Worm (Caenorhabditis elegans) whole organism, L1 larva: ENCODE measurements around the gene catp-8.

Experiments used
- C16A3.4 ChIP-seq: fragments of 150-350 bp; optimal IDR thresholded peaks from 2 replicates; lab custom pipeline; 2014; ENCODE audit warnings: missing biosample characterization, missing genetic modification characterization
- C34B4.2 ChIP-seq: sonication (generic microtip); optimal IDR thresholded peaks from 2 replicates; lab custom pipeline; 2017; ENCODE audit warnings: mild to moderate bottlenecking, missing genetic modification characterization, missing compliant biosample characterization
- F16B12.6 ChIP-seq: fragments of 150-350 bp; optimal IDR thresholded peaks from 2 replicates; lab custom pipeline; 2014; ENCODE audit warnings: missing biosample characterization, missing genetic modification characterization
- aha-1 ChIP-seq: fragments of 150-350 bp; optimal IDR thresholded peaks from 2 replicates; lab custom pipeline; 2014; ENCODE audit warnings: missing biosample characterization, missing genetic modification characterization
- alr-1 ChIP-seq: fragments of 200-800 bp; sonication (Bioruptor generic); optimal IDR thresholded peaks from 2 replicates; lab custom pipeline; 2018; ENCODE audit warnings: borderline replicate concordance, mild to moderate bottlenecking, missing genetic modification characterization, missing compliant biosample characterization
- aly-2 ChIP-seq: fragments of 150-350 bp; optimal IDR thresholded peaks from 2 replicates; lab custom pipeline; 2014; ENCODE audit warnings: missing biosample characterization, missing genetic modification characterization
- ceh-63 ChIP-seq: fragments of 200-800 bp; sonication (Bioruptor generic); optimal IDR thresholded peaks from 2 replicates; lab custom pipeline; 2018; ENCODE audit warnings: mild to moderate bottlenecking, missing genetic modification characterization, missing compliant biosample characterization
- ceh-82 ChIP-seq, 3 experiments: fragments of 150-350 bp in 1 of 3; sonication (generic microtip) in 2 of 3; optimal IDR thresholded peaks; 2 replicates each; lab custom pipeline; 2014 to 2017; ENCODE audit warnings: missing biosample characterization in 3 of 3, missing genetic modification characterization in 3 of 3
- ceh-90 ChIP-seq: sonication (generic microtip); optimal IDR thresholded peaks from 2 replicates; lab custom pipeline; 2016; ENCODE audit warnings: missing genetic modification characterization, missing compliant biosample characterization
- ces-1 ChIP-seq: fragments of 150-350 bp; optimal IDR thresholded peaks from 2 replicates; lab custom pipeline; 2014; ENCODE audit warnings: missing biosample characterization, missing genetic modification reagents, missing genetic modification characterization
- dpl-1 ChIP-seq, 3 experiments: fragments of 150-350 bp in 2 of 3; sonication (generic microtip) in 1 of 3; optimal IDR thresholded peaks; 2 replicates each; lab custom pipeline; 2014 to 2017; ENCODE audit warnings: missing biosample characterization in 3 of 3, missing genetic modification characterization in 3 of 3, missing genetic modification reagents in 3 of 3
- efl-1 ChIP-seq, 4 experiments: fragments of 150-350 bp; optimal IDR thresholded peaks in 3 of 4; peaks in 1 of 4; 1 replicate in 1 of 4; 2 replicates in 3 of 4; lab custom pipeline; 2014; ENCODE audit warnings: missing biosample characterization in 2 of 4, missing genetic modification characterization in 2 of 4, missing genetic modification reagents in 2 of 4
- efl-3 ChIP-seq: fragments of 200-800 bp; sonication (Bioruptor generic); optimal IDR thresholded peaks from 2 replicates; lab custom pipeline; 2018; ENCODE audit warnings: mild to moderate bottlenecking, missing genetic modification characterization, missing compliant biosample characterization
- egl-13 ChIP-seq: sonication (generic microtip); optimal IDR thresholded peaks from 2 replicates; lab custom pipeline; 2016; ENCODE audit warnings: missing genotype, missing genetic modification reagents, missing genetic modification characterization, missing compliant biosample characterization
- egl-27 ChIP-seq, 2 experiments: fragments of 150-350 bp in 1 of 2; sonication (generic microtip); optimal IDR thresholded peaks; 3 replicates each; lab custom pipeline; 2017 to 2018; ENCODE audit warnings: missing biosample characterization in 2 of 2, missing genetic modification characterization in 2 of 2, missing genetic modification reagents in 2 of 2
- elt-2 ChIP-seq: sonication (generic microtip); optimal IDR thresholded peaks from 2 replicates; lab custom pipeline; 2016; ENCODE audit warnings: missing genetic modification characterization, mild to moderate bottlenecking, inconsistent platforms, missing compliant biosample characterization, missing genetic modification reagents
- ets-5 ChIP-seq: fragments of 200-800 bp; sonication (Bioruptor generic); IDR thresholded peaks from 2 replicates; pipeline ENCODE4 v1.3.6; 2022; ENCODE audit warnings: missing genetic modification characterization, missing compliant biosample characterization
- fkh-10 ChIP-seq: sonication (generic microtip); optimal IDR thresholded peaks from 2 replicates; lab custom pipeline; 2017; ENCODE audit warnings: missing biosample characterization, missing genetic modification reagents, missing genetic modification characterization
- fos-1 ChIP-seq: fragments of 150-350 bp; optimal IDR thresholded peaks from 2 replicates; lab custom pipeline; 2014; ENCODE audit warnings: missing biosample characterization, missing genetic modification characterization
- hlh-17 ChIP-seq: fragments of 200-800 bp; sonication (Bioruptor generic); optimal IDR thresholded peaks from 2 replicates; lab custom pipeline; 2018; ENCODE audit warnings: missing genetic modification characterization, mild to moderate bottlenecking, missing compliant biosample characterization, moderate library complexity, borderline replicate concordance
- hpl-2 ChIP-seq: fragments of 150-350 bp; optimal IDR thresholded peaks from 2 replicates; lab custom pipeline; 2014; ENCODE audit warnings: missing biosample characterization, missing genetic modification reagents, missing genetic modification characterization
- irx-1 ChIP-seq: sonication (generic microtip); optimal IDR thresholded peaks from 2 replicates; lab custom pipeline; 2016; ENCODE audit warnings: missing genetic modification characterization, missing compliant biosample characterization
- lin-13 ChIP-seq: fragments of 150-350 bp; optimal IDR thresholded peaks from 2 replicates; lab custom pipeline; 2014; ENCODE audit warnings: missing biosample characterization, missing genetic modification reagents, missing genetic modification characterization
- lin-14 ChIP-seq: fragments of 200-800 bp; sonication (Bioruptor generic); optimal IDR thresholded peaks from 2 replicates; lab custom pipeline; 2018; ENCODE audit warnings: mild to moderate bottlenecking, missing genetic modification characterization, moderate library complexity, missing compliant biosample characterization
- lin-35 ChIP-seq, 2 experiments: fragments of 150-350 bp; optimal IDR thresholded peaks; 2 replicates each; lab custom pipeline; 2014; ENCODE audit warnings: missing biosample characterization in 2 of 2, missing genetic modification characterization in 2 of 2, missing genetic modification reagents in 2 of 2
- lsy-2 ChIP-seq, 2 experiments: fragments of 150-350 bp; optimal IDR thresholded peaks; 2 replicates each; lab custom pipeline; 2014; ENCODE audit warnings: missing biosample characterization in 2 of 2, missing genetic modification characterization in 2 of 2
- mdl-1 ChIP-seq, 2 experiments: fragments of 150-350 bp; optimal IDR thresholded peaks; 2 replicates each; lab custom pipeline; 2014 to 2017; ENCODE audit warnings: missing biosample characterization in 2 of 2, missing genetic modification characterization in 2 of 2, inconsistent platforms in 1 of 2
- nhr-12 ChIP-seq: sonication (generic microtip); optimal IDR thresholded peaks from 2 replicates; lab custom pipeline; 2017; ENCODE audit warnings: missing biosample characterization, missing genetic modification characterization
- nhr-20 ChIP-seq: sonication (generic microtip); optimal IDR thresholded peaks from 2 replicates; lab custom pipeline; 2016; ENCODE audit warnings: mild to moderate bottlenecking, missing genetic modification characterization, missing compliant biosample characterization
- nhr-28 ChIP-seq: fragments of 150-350 bp; optimal IDR thresholded peaks from 2 replicates; lab custom pipeline; 2014; ENCODE audit warnings: missing biosample characterization, missing genetic modification characterization
- nhr-47 ChIP-seq: sonication (generic microtip); optimal IDR thresholded peaks from 2 replicates; lab custom pipeline; 2016; ENCODE audit warnings: mild to moderate bottlenecking, missing genetic modification characterization, moderate library complexity, missing compliant biosample characterization
- nhr-71 ChIP-seq: sonication (generic microtip); optimal IDR thresholded peaks from 2 replicates; lab custom pipeline; 2016; ENCODE audit warnings: mild to moderate bottlenecking, missing genetic modification characterization, moderate library complexity, missing compliant biosample characterization
- nhr-76 ChIP-seq: sonication (generic microtip); optimal IDR thresholded peaks from 2 replicates; lab custom pipeline; 2017; ENCODE audit warnings: missing biosample characterization, missing genetic modification characterization
- nhr-85 ChIP-seq: sonication (generic microtip); peaks from one replicate; lab custom pipeline; 2016; ENCODE audit warnings: missing genetic modification characterization, inconsistent platforms, missing compliant biosample characterization
- pax-3 ChIP-seq: fragments of 200-800 bp; sonication (Bioruptor generic); optimal IDR thresholded peaks from 2 replicates; lab custom pipeline; 2018; ENCODE audit warnings: mild to moderate bottlenecking, missing genetic modification characterization, moderate library complexity, missing compliant biosample characterization
- skn-1 ChIP-seq: fragments of 150-350 bp; optimal IDR thresholded peaks from 2 replicates; lab custom pipeline; 2014; ENCODE audit warnings: missing biosample characterization, missing genetic modification characterization
- snu-23 ChIP-seq: sonication (generic microtip); optimal IDR thresholded peaks from 2 replicates; lab custom pipeline; 2016; ENCODE audit warnings: missing genetic modification characterization, missing compliant biosample characterization
- sup-37 ChIP-seq: fragments of 200-800 bp; sonication (Bioruptor generic); optimal IDR thresholded peaks from 2 replicates; lab custom pipeline; 2018; ENCODE audit warnings: mild to moderate bottlenecking, missing genetic modification characterization, missing compliant biosample characterization
- swsn-7 ChIP-seq: sonication (generic microtip); optimal IDR thresholded peaks from 2 replicates; lab custom pipeline; 2016; ENCODE audit warnings: missing genetic modification characterization, missing compliant biosample characterization
- tbx-2 ChIP-seq: sonication (generic microtip); optimal IDR thresholded peaks from 2 replicates; lab custom pipeline; 2016; ENCODE audit warnings: missing genetic modification characterization, missing compliant biosample characterization
- unc-62 ChIP-seq: fragments of 150-350 bp; optimal IDR thresholded peaks from 2 replicates; lab custom pipeline; 2014; ENCODE audit warnings: missing biosample characterization, missing genetic modification reagents, missing genetic modification characterization
- unc-86 ChIP-seq: sonication (generic microtip); optimal IDR thresholded peaks from 2 replicates; lab custom pipeline; 2016; ENCODE audit warnings: missing genetic modification characterization, missing compliant biosample characterization
- unc-98 ChIP-seq: fragments of 200-800 bp; sonication (Bioruptor generic); IDR thresholded peaks from 2 replicates; pipeline ENCODE4 v1.3.6; 2022; ENCODE audit warnings: missing genetic modification characterization, missing compliant biosample characterization
- vab-15 ChIP-seq: sonication (generic microtip); optimal IDR thresholded peaks from 2 replicates; lab custom pipeline; 2017; ENCODE audit warnings: missing genotype, mild to moderate bottlenecking, missing genetic modification characterization, missing compliant biosample characterization
- xbp-1 ChIP-seq: sonication (generic microtip); optimal IDR thresholded peaks from 2 replicates; lab custom pipeline; 2016; ENCODE audit warnings: missing genetic modification characterization, missing compliant biosample characterization
- zag-1 ChIP-seq: fragments of 150-350 bp; optimal IDR thresholded peaks from 2 replicates; lab custom pipeline; 2014; ENCODE audit warnings: missing biosample characterization, missing genetic modification characterization
- ztf-4 ChIP-seq: fragments of 150-350 bp; optimal IDR thresholded peaks from 2 replicates; lab custom pipeline; 2014; ENCODE audit warnings: missing biosample characterization, missing genetic modification characterization

The catp-8 gene

DNA sequence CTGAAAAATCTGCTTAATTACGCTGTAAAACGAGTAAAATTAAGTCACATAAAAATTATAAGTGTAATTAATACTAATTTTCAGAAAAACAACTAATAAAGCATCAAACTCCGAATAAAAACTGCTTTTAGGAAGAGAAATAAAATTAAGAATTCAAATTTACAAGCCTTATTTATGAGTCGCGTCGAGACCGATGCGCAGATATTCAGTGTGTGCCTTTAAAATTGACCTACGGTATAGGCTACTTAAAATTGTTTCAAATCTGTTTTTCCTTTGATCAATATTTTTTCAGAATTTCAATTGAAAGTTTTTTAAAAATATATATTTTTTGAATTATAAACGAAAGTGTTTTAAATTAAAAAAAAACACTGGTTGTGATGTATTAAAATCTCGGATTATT, 19.1 kb upstream of the catp-8 start, which contains the start of gene sms-1:
Gene sms-1, minus strand, starts transcription at position 6 of the 400 bp plus-strand sequence.
- TF ChIP-seq hpl-2 (GFP tag; lab: Kevin White, UChicago), result no peak
- TF ChIP-seq ces-1 (GFP tag; lab: Kevin White, UChicago), result no peak
- no peak for TF ChIP-seq ceh-63
- no peak for TF ChIP-seq lin-13 (GFP tag; lab: Kevin White, UChicago)
- no peak for TF ChIP-seq efl-1 (optimal IDR thresholded peaks at IDR 0.05; lab: Kevin White, UChicago)
- TF ChIP-seq efl-1 (GFP tag; optimal IDR thresholded peaks at IDR 0.05 in 1 of 2; lab: Kevin White, UChicago), result no peak
- TF ChIP-seq nhr-12 (tag; lab: Kevin White, UChicago), result no peak
- TF ChIP-seq egl-27 (tag; optimal IDR thresholded peaks at IDR 0.05; lab: Kevin White, UChicago), result no peak
- TF ChIP-seq nhr-85, result no peak
- no peak for TF ChIP-seq sup-37
- no peak for TF ChIP-seq skn-1
- TF ChIP-seq elt-2, result no peak
- no peak for TF ChIP-seq C16A3.4 (tag; lab: Kevin White, UChicago)
- no peak for TF ChIP-seq C34B4.2 (tag; lab: Kevin White, UChicago)
- TF ChIP-seq ceh-90 (tag; lab: Kevin White, UChicago), result no peak
- no peak for TF ChIP-seq unc-98 (GFP tag; lab: Robert Waterston, UW)
- TF ChIP-seq irx-1, result no peak
- TF ChIP-seq nhr-20 (tag; lab: Kevin White, UChicago), result no peak
- no peak for TF ChIP-seq mdl-1 (tag; optimal IDR thresholded peaks at IDR 0.05; lab: Kevin White, UChicago)
- TF ChIP-seq F16B12.6 (tag; lab: Kevin White, UChicago), result no peak
- TF ChIP-seq nhr-28 (tag; lab: Kevin White, UChicago), result no peak

DNA sequence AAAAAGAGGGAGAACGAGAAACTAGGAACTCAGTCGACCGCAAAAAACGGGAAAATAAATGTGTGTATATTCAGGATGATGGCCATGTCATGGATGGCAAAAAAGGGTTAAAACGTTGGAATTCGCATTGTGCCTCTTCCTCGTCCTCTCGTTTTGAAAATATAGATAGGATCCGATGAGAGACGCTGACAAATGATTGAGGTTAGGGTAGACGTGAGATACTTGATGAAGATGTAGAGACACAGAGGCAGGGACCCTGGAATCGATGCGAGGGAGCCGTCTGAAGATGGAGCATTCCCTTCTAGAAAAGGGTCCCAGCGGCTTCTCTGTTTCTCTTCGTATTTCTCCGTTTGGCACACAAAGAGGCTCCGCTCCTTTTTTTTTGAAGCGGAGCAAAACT, 15.9 kb upstream of the catp-8 start:
- TF ChIP-seq snu-23 (GFP tag; lab: Kevin White, UChicago) (peak; percentile 24), dpl-1 (GFP tag; optimal IDR thresholded peaks at IDR 0.05; lab: Kevin White, UChicago) (peak in 1 of 3 experiments; percentile 22), zag-1 (no peak), F16B12.6 (tag; lab: Kevin White, UChicago) (no peak), tbx-2 (tag; lab: Kevin White, UChicago) (peak; percentile 32), unc-62 (GFP tag; lab: Kevin White, UChicago) (no peak), unc-86 (peak; percentile 54), xbp-1 (tag; lab: Kevin White, UChicago) (peak; percentile 3), nhr-47 (tag; lab: Kevin White, UChicago) (peak; percentile 20), nhr-12 (tag; lab: Kevin White, UChicago) (no peak), efl-1 (optimal IDR thresholded peaks at IDR 0.05; lab: Kevin White, UChicago) (peak; percentile 1 to 23), efl-1 (GFP tag; optimal IDR thresholded peaks at IDR 0.05 in 1 of 2; lab: Kevin White, UChicago) (peak in 1 of 2 experiments; percentile 83), nhr-71 (tag; lab: Kevin White, UChicago) (peak; percentile 4), vab-15 (no peak), lin-14 (peak; percentile 89), ceh-82 (tag; optimal IDR thresholded peaks at IDR 0.05; lab: Kevin White, UChicago) (peak in 2 of 3 experiments; percentile 23 to 69), swsn-7 (tag; lab: Kevin White, UChicago) (peak; percentile 39), ets-5 (GFP tag; lab: Robert Waterston, UW) (no peak), alr-1 (tag; lab: Kevin White, UChicago) (no peak), lsy-2 (tag; optimal IDR thresholded peaks at IDR 0.05; lab: Kevin White, UChicago) (peak in 1 of 2 experiments; percentile 46), fos-1 (tag; lab: Kevin White, UChicago) (no peak), lin-35 (GFP tag; optimal IDR thresholded peaks at IDR 0.05; lab: Kevin White, UChicago) (no peak), ces-1 (GFP tag; lab: Kevin White, UChicago) (no peak), fkh-10 (GFP tag; lab: Kevin White, UChicago) (peak; percentile 72)

DNA sequence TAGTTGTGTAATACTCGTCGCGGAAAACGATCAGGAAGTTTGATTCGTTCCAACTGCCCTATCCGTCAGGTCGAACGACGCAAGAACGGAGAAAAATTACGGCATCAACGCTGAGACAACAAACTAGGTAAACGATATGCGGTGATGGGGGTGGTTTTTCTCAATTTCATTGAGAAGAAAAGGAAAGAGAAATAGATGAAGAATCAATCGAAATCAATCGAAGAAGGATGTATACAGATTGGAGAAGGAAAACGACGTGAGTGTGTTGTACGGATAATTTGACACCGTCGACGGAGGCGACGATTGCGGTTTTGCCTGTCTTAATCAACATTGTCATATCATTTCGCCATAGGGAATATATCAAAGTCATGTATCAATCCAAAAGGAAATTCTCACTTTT, 14.8 kb upstream of the catp-8 start:
- no peak for TF ChIP-seq ztf-4 (tag; lab: Kevin White, UChicago)
- no peak for TF ChIP-seq aha-1
- TF ChIP-seq fkh-10 (GFP tag; lab: Kevin White, UChicago), result no peak
- no peak for TF ChIP-seq skn-1
- no peak for TF ChIP-seq nhr-76 (tag; lab: Kevin White, UChicago)
- TF ChIP-seq egl-13 (tag; lab: Kevin White, UChicago), result no peak
- TF ChIP-seq dpl-1 (GFP tag; optimal IDR thresholded peaks at IDR 0.05; lab: Kevin White, UChicago), result no peak
- no peak for TF ChIP-seq zag-1
- peak in 1 of 2 experiments; percentile 8 for TF ChIP-seq lin-35 (GFP tag; optimal IDR thresholded peaks at IDR 0.05; lab: Kevin White, UChicago)
- no peak for TF ChIP-seq pax-3
- no peak for TF ChIP-seq hlh-17
- TF ChIP-seq mdl-1 (tag; optimal IDR thresholded peaks at IDR 0.05; lab: Kevin White, UChicago), result no peak
- no peak for TF ChIP-seq C16A3.4 (tag; lab: Kevin White, UChicago)
- TF ChIP-seq nhr-47 (tag; lab: Kevin White, UChicago), result no peak
- no peak for TF ChIP-seq lsy-2 (tag; optimal IDR thresholded peaks at IDR 0.05; lab: Kevin White, UChicago)
- TF ChIP-seq sup-37, result no peak
- no peak for TF ChIP-seq aly-2 (tag; lab: Kevin White, UChicago)
- no peak for TF ChIP-seq efl-3 (GFP tag; lab: Kevin White, UChicago)
- TF ChIP-seq unc-62 (GFP tag; lab: Kevin White, UChicago), result no peak
- TF ChIP-seq nhr-85, result peak; percentile 49
